Worm (Caenorhabditis elegans) whole organism, midembryonic: ENCODE data around the gene T05H4.11.

Experiments
- T22C8.4 ChIP-seq: fragments of 200-800 bp; sonication (Bioruptor generic); IDR thresholded peaks from 2 replicates; pipeline ENCODE4 v1.3.6; 2022; ENCODE audit warnings: missing genetic modification characterization, missing compliant biosample characterization
- cog-1 ChIP-seq: sonication (generic microtip); optimal IDR thresholded peaks from 2 replicates; lab custom pipeline; 2016; ENCODE audit warnings: missing genetic modification characterization, missing compliant biosample characterization
- flt-1 ChIP-seq: fragments of 200-800 bp; sonication (Bioruptor generic); IDR thresholded peaks from 2 replicates; pipeline ENCODE4 v1.3.6; 2022; ENCODE audit warnings: missing genetic modification characterization, missing compliant biosample characterization
- klf-2 ChIP-seq: fragments of 200-800 bp; sonication (Bioruptor generic); conservative IDR thresholded peaks from 2 replicates; pipeline ENCODE4 v1.3.6; 2022; ENCODE audit warnings: missing genetic modification reagents, missing genetic modification characterization, missing compliant biosample characterization
- med-1 ChIP-seq: sonication (generic microtip); optimal IDR thresholded peaks from 2 replicates; lab custom pipeline; 2017; ENCODE audit warnings: missing genetic modification characterization, mild to moderate bottlenecking, missing compliant biosample characterization, antibody characterized with exemption, missing genetic modification reagents; ENCODE audit not compliant: insufficient read depth
- ref-1 ChIP-seq: fragments of 200-800 bp; sonication (Bioruptor generic); conservative IDR thresholded peaks from 2 replicates; pipeline ENCODE4 v1.3.6; 2022; ENCODE audit warnings: missing genetic modification reagents, missing genetic modification characterization, missing compliant biosample characterization
- tab-1 ChIP-seq: fragments of 200-800 bp; sonication (Bioruptor generic); IDR thresholded peaks from 2 replicates; pipeline ENCODE4 v1.3.6; 2022; ENCODE audit warnings: missing genetic modification characterization, missing compliant biosample characterization
- ztf-23 ChIP-seq: fragments of 200-800 bp; sonication (Bioruptor generic); IDR thresholded peaks from 2 replicates; pipeline ENCODE4 v1.3.6; 2022; ENCODE audit warnings: missing genetic modification reagents, missing genetic modification characterization, missing compliant biosample characterization
- ztf-29 ChIP-seq: fragments of 200-800 bp; sonication (Bioruptor generic); IDR thresholded peaks from 2 replicates; pipeline ENCODE4 v1.3.6; 2022; ENCODE audit warnings: missing genetic modification reagents, missing genetic modification characterization, missing compliant biosample characterization

DNA sequence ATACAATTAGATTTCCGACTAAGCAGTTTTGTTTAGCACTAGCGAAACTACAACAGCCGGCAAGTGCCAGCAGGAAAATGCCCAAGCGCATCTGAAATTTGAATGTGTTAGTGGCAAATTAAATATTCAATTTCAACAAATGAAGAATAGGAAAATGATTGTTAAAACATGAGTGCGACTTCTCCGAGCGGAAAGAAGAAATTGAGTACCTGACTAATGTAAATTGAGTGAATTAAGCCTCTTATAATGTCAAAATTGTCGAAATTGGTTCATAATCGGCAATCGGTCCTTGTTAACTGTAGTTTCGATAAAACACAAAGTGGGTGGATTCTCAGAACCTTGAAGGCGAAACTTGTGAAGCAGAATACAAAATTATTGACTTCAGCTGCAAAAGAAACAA is 26.2 kb downstream of the T05H4.11 start, which contains the start of gene gfi-1:
- no peak for TF ChIP-seq flt-1 (GFP tag; lab: Robert Waterston, UW)
- TF ChIP-seq med-1 (GFP tag; lab: Kevin White, UChicago), result no peak
- TF ChIP-seq klf-2, result no peak
- no peak for TF ChIP-seq ref-1
- no peak for TF ChIP-seq ztf-29
- no peak for TF ChIP-seq cog-1 (tag; lab: Kevin White, UChicago)
- no peak for TF ChIP-seq ztf-23 (GFP tag; lab: Robert Waterston, UW)
- TF ChIP-seq tab-1 (GFP tag; lab: Robert Waterston, UW), result no peak
- no peak for TF ChIP-seq T22C8.4 (GFP tag; lab: Robert Waterston, UW)
